Worm (Caenorhabditis elegans) whole organism, early embryonic: ENCODE data around the gene dcap-2.

Source experiments
- ama-1 ChIP-seq: fragments of 150-350 bp; optimal IDR thresholded peaks from 2 replicates; lab custom pipeline; 2014
- ets-7 ChIP-seq: sonication (generic microtip); optimal IDR thresholded peaks from 2 replicates; lab custom pipeline; 2016; ENCODE audit warnings: missing genotype, missing genetic modification characterization, missing compliant biosample characterization
- tbx-11 ChIP-seq: fragments of 200-800 bp; sonication (Bioruptor generic); IDR thresholded peaks from 2 replicates; pipeline ENCODE4 v1.3.6; 2022; ENCODE audit warnings: missing genetic modification characterization, missing compliant biosample characterization

- TF ChIP-seq ets-7 (tag; lab: Kevin White, UChicago) = no peak
- TF ChIP-seq ama-1 (lab: Kevin White, UChicago) = no peak
- TF ChIP-seq tbx-11 (GFP tag; lab: Robert Waterston, UW) = no peak
Observed at ce11 chrIV:13521785-13522184, at the start of gene dcap-2.
